Fruit fly (Drosophila melanogaster) whole organism, embryonic: ENCODE results near the gene Wdr59.

Experiments used
- B-H1 ChIP-seq: fragments of 200-800 bp; sonication (Bioruptor generic); IDR thresholded peaks from 3 replicates; pipeline ENCODE4 v1.3.6; 2022; ENCODE audit warnings: missing biosample characterization, missing genetic modification characterization
- CG10565 ChIP-seq: fragments of 200-800 bp; sonication (Bioruptor generic); optimal IDR thresholded peaks from 3 replicates; lab custom pipeline; 2016; ENCODE audit warnings: missing biosample characterization, mild to moderate bottlenecking, missing genetic modification characterization
- CG11398 ChIP-seq: fragments of 200-800 bp; sonication (Bioruptor generic); optimal IDR thresholded peaks from 2 replicates; lab custom pipeline; 2016; ENCODE audit warnings: missing biosample characterization, missing genetic modification characterization
- CG11504 ChIP-seq: fragments of 200-800 bp; sonication (Bioruptor generic); optimal IDR thresholded peaks from 3 replicates; lab custom pipeline; 2019; ENCODE audit warnings: missing biosample characterization, mild to moderate bottlenecking, missing genetic modification characterization, moderate library complexity
- CG11560 ChIP-seq: fragments of 200-800 bp; sonication (Bioruptor generic); IDR thresholded peaks from 3 replicates; pipeline ENCODE4 v1.3.6; 2022; ENCODE audit warnings: missing biosample characterization, missing genetic modification characterization
- CG11696 ChIP-seq: fragments of 200-800 bp; sonication (Bioruptor generic); IDR thresholded peaks from 2 replicates; pipeline ENCODE4 v1.3.6; 2022; ENCODE audit warnings: missing biosample characterization, missing genetic modification characterization
- CG12942 ChIP-seq: fragments of 200-800 bp; sonication (Bioruptor generic); optimal IDR thresholded peaks from 3 replicates; lab custom pipeline; 2016; ENCODE audit warnings: missing biosample characterization, missing genetic modification characterization
- CG13894 ChIP-seq: fragments of 200-800 bp; sonication (Bioruptor generic); optimal IDR thresholded peaks from 3 replicates; lab custom pipeline; 2018; ENCODE audit warnings: missing biosample characterization, mild to moderate bottlenecking, missing genetic modification characterization, moderate library complexity
- CG14050 ChIP-seq: fragments of 200-800 bp; sonication (Bioruptor generic); IDR thresholded peaks from 3 replicates; pipeline ENCODE4 v1.3.6; 2022; ENCODE audit warnings: missing biosample characterization, missing genetic modification characterization
- CG14710 ChIP-seq: fragments of 200-800 bp; sonication (Bioruptor generic); optimal IDR thresholded peaks from 3 replicates; lab custom pipeline; 2019; ENCODE audit warnings: missing biosample characterization, mild to moderate bottlenecking, missing genetic modification characterization, moderate library complexity
- CG1647 ChIP-seq: fragments of 200-800 bp; sonication (Bioruptor generic); optimal IDR thresholded peaks from 3 replicates; lab custom pipeline; 2016; ENCODE audit warnings: missing biosample characterization, missing genetic modification characterization
- CG16815 ChIP-seq: fragments of 200-800 bp; sonication (Bioruptor generic); optimal IDR thresholded peaks from 3 replicates; lab custom pipeline; 2017; ENCODE audit warnings: missing biosample characterization, mild to moderate bottlenecking, missing genetic modification characterization
- CG17802 ChIP-seq: fragments of 200-800 bp; sonication (Bioruptor generic); optimal IDR thresholded peaks from 2 replicates; lab custom pipeline; 2018; ENCODE audit warnings: missing biosample characterization, mild to moderate bottlenecking, missing genetic modification characterization, moderate library complexity
- CG2875 ChIP-seq: fragments of 200-800 bp; sonication (Bioruptor generic); optimal IDR thresholded peaks from 2 replicates; lab custom pipeline; 2017; ENCODE audit warnings: missing biosample characterization, mild to moderate bottlenecking, missing genetic modification characterization, missing genetic modification reagents
- CG31388 ChIP-seq: fragments of 200-800 bp; sonication (Bioruptor generic); optimal IDR thresholded peaks from 2 replicates; lab custom pipeline; 2016; ENCODE audit warnings: missing biosample characterization, missing genetic modification characterization
- CG32532 ChIP-seq: fragments of 200-800 bp; sonication (Bioruptor generic); IDR thresholded peaks from 2 replicates; pipeline ENCODE4 v1.3.6; 2022; ENCODE audit warnings: missing biosample characterization, missing genetic modification characterization
- CG3838 ChIP-seq: fragments of 200-800 bp; sonication (Bioruptor generic); optimal IDR thresholded peaks from 3 replicates; lab custom pipeline; 2016; ENCODE audit warnings: missing biosample characterization, missing genetic modification characterization
- CG43689 ChIP-seq: fragments of 200-800 bp; sonication (Bioruptor generic); IDR thresholded peaks from 2 replicates; pipeline ENCODE4 v1.3.6; 2022; ENCODE audit warnings: missing biosample characterization, missing genetic modification characterization
- CG4730 ChIP-seq: fragments of 200-800 bp; sonication (Bioruptor generic); IDR thresholded peaks from 2 replicates; pipeline ENCODE4 v1.3.6; 2022; ENCODE audit warnings: missing biosample characterization, missing genetic modification characterization
- CG5953 ChIP-seq: fragments of 200-800 bp; sonication (Bioruptor generic); IDR thresholded peaks from 2 replicates; pipeline ENCODE4 v1.3.6; 2022; ENCODE audit warnings: missing biosample characterization, missing genetic modification characterization
- CG6683 ChIP-seq: fragments of 200-800 bp; sonication (Bioruptor generic); optimal IDR thresholded peaks from 2 replicates; lab custom pipeline; 2017; ENCODE audit warnings: missing biosample characterization, mild to moderate bottlenecking, missing genetic modification characterization, missing genetic modification reagents
- CG6689 ChIP-seq: fragments of 200-800 bp; sonication (Bioruptor generic); IDR thresholded peaks from 2 replicates; pipeline ENCODE4 v1.3.6; 2022; ENCODE audit warnings: missing biosample characterization, missing genetic modification characterization
- CG8388 ChIP-seq: fragments of 200-800 bp; sonication (Bioruptor generic); optimal IDR thresholded peaks from 2 replicates; lab custom pipeline; 2019; ENCODE audit warnings: missing biosample characterization, mild to moderate bottlenecking, missing genetic modification characterization, moderate library complexity
- CG8478 ChIP-seq: fragments of >200 bp; optimal IDR thresholded peaks from 2 replicates; lab custom pipeline; 2018
- CG9817 ChIP-seq: fragments of 200-800 bp; sonication (Bioruptor generic); optimal IDR thresholded peaks from 2 replicates; lab custom pipeline; 2018; ENCODE audit warnings: missing biosample characterization, mild to moderate bottlenecking, missing genetic modification characterization, moderate library complexity
- Chrac-16 ChIP-seq: fragments of 200-800 bp; sonication (Bioruptor generic); optimal IDR thresholded peaks from 3 replicates; lab custom pipeline; 2016; ENCODE audit warnings: missing biosample characterization, missing genetic modification characterization
- CrebB ChIP-seq: fragments of 200-800 bp; sonication (Bioruptor generic); optimal IDR thresholded peaks from 3 replicates; lab custom pipeline; 2018; ENCODE audit warnings: missing biosample characterization, mild to moderate bottlenecking, missing genetic modification characterization
- Elba2 ChIP-seq: fragments of 200-800 bp; sonication (Bioruptor generic); optimal IDR thresholded peaks from 3 replicates; lab custom pipeline; 2016; ENCODE audit warnings: missing biosample characterization, missing genetic modification characterization
- Gug ChIP-seq: fragments of 200-800 bp; sonication (Bioruptor generic); IDR thresholded peaks from 4 replicates; pipeline ENCODE4 v1.3.6; 2022; ENCODE audit warnings: missing biosample characterization, missing genetic modification characterization
- Hmx ChIP-seq: fragments of 200-800 bp; sonication (Bioruptor generic); optimal IDR thresholded peaks from 2 replicates; lab custom pipeline; 2016; ENCODE audit warnings: missing biosample characterization, missing genetic modification characterization
- Hsf ChIP-seq: fragments of 200-800 bp; sonication (Bioruptor generic); optimal IDR thresholded peaks from 3 replicates; lab custom pipeline; 2016; ENCODE audit warnings: missing biosample characterization, missing genetic modification characterization
- Neu2 ChIP-seq: fragments of 200-800 bp; sonication (Bioruptor generic); optimal IDR thresholded peaks from 3 replicates; lab custom pipeline; 2016; ENCODE audit warnings: missing biosample characterization, missing genetic modification characterization, borderline replicate concordance
- Pdp1 ChIP-seq, 2 experiments: fragments of 200-800 bp; sonication (Bioruptor generic); optimal IDR thresholded peaks; 3 replicates each; lab custom pipeline; 2016; ENCODE audit warnings: missing biosample characterization in 2 of 2, missing genetic modification characterization in 2 of 2, mild to moderate bottlenecking in 1 of 2, moderate library complexity in 1 of 2
- btn ChIP-seq: fragments of 200-800 bp; sonication (Bioruptor generic); optimal IDR thresholded peaks from 2 replicates; lab custom pipeline; 2016; ENCODE audit warnings: missing biosample characterization, missing genetic modification characterization
- dmrt11E ChIP-seq: fragments of 200-800 bp; sonication (Bioruptor generic); optimal IDR thresholded peaks from 3 replicates; lab custom pipeline; 2018; ENCODE audit warnings: missing biosample characterization, mild to moderate bottlenecking, missing genetic modification characterization, moderate library complexity
- dysf ChIP-seq: fragments of 200-800 bp; sonication (Bioruptor generic); IDR thresholded peaks from 3 replicates; pipeline ENCODE4 v1.3.6; 2022; ENCODE audit warnings: missing biosample characterization, missing genetic modification characterization
- emc ChIP-seq: fragments of 200-800 bp; sonication (Bioruptor generic); optimal IDR thresholded peaks from 2 replicates; lab custom pipeline; 2016; ENCODE audit warnings: missing biosample characterization, missing genetic modification characterization
- grau ChIP-seq: fragments of 200-800 bp; optimal IDR thresholded peaks from 3 replicates; lab custom pipeline; 2019; ENCODE audit warnings: missing biosample characterization, mild to moderate bottlenecking, missing genetic modification characterization, moderate library complexity
- ken ChIP-seq: fragments of 200-800 bp; sonication (Bioruptor generic); IDR thresholded peaks from 3 replicates; pipeline ENCODE4 v1.3.6; 2022; ENCODE audit warnings: missing biosample characterization, missing genetic modification characterization
- knrl ChIP-seq: fragments of 200-800 bp; sonication (Bioruptor generic); IDR thresholded peaks from 3 replicates; pipeline ENCODE4 v1.3.6; 2022; ENCODE audit warnings: missing biosample characterization, missing genetic modification characterization; ENCODE audit not compliant: partially characterized antibody
- luna ChIP-seq: fragments of 200-800 bp; sonication (Bioruptor generic); optimal IDR thresholded peaks from 2 replicates; lab custom pipeline; 2016; ENCODE audit warnings: missing biosample characterization, missing genetic modification characterization
- nom ChIP-seq: fragments of 200-800 bp; sonication (Bioruptor generic); optimal IDR thresholded peaks from 2 replicates; lab custom pipeline; 2017; ENCODE audit warnings: missing biosample characterization, missing genetic modification characterization, mild to moderate bottlenecking, moderate library complexity, missing genetic modification reagents
- pb ChIP-seq: fragments of 200-800 bp; sonication (Bioruptor generic); optimal IDR thresholded peaks from 3 replicates; lab custom pipeline; 2016; ENCODE audit warnings: missing biosample characterization, missing genetic modification characterization
- pho ChIP-seq: fragments of 200-800 bp; sonication (Bioruptor generic); optimal IDR thresholded peaks from 2 replicates; lab custom pipeline; 2016; ENCODE audit warnings: missing biosample characterization, missing genetic modification characterization
- pnt ChIP-seq: fragments of 200-800 bp; sonication (Bioruptor generic); optimal IDR thresholded peaks from 3 replicates; lab custom pipeline; 2016; ENCODE audit warnings: missing biosample characterization, missing genetic modification characterization
- salm ChIP-seq: fragments of 200-800 bp; sonication (Bioruptor generic); optimal IDR thresholded peaks from 2 replicates; lab custom pipeline; 2018; ENCODE audit warnings: missing biosample characterization, mild to moderate bottlenecking, missing genetic modification characterization
- sc ChIP-seq, 3 experiments: fragments of >200 bp in 2 of 3; fragments of 200-800 bp in 1 of 3; sonication (Bioruptor generic) in 1 of 3; optimal IDR thresholded peaks; 2 replicates in 2 of 3; 3 replicates in 1 of 3; lab custom pipeline; 2017; ENCODE audit warnings: mild to moderate bottlenecking in 1 of 3, missing biosample characterization in 1 of 3, missing genetic modification characterization in 1 of 3, missing genetic modification reagents in 1 of 3
- schlank ChIP-seq: fragments of 200-800 bp; sonication (Bioruptor generic); optimal IDR thresholded peaks from 2 replicates; lab custom pipeline; 2018; ENCODE audit warnings: missing biosample characterization, mild to moderate bottlenecking, missing genetic modification characterization
- sima ChIP-seq: fragments of 200-800 bp; sonication (Bioruptor generic); optimal IDR thresholded peaks from 2 replicates; lab custom pipeline; 2016; ENCODE audit warnings: missing biosample characterization, missing genetic modification characterization
- trem ChIP-seq: fragments of 200-800 bp; optimal IDR thresholded peaks from 3 replicates; lab custom pipeline; 2019; ENCODE audit warnings: missing biosample characterization, mild to moderate bottlenecking, missing genetic modification characterization, moderate library complexity
- vfl ChIP-seq: fragments of 200-800 bp; sonication (Bioruptor generic); optimal IDR thresholded peaks from 2 replicates; lab custom pipeline; 2016; ENCODE audit warnings: missing biosample characterization, missing genetic modification characterization

Gene Wdr59

DNA sequence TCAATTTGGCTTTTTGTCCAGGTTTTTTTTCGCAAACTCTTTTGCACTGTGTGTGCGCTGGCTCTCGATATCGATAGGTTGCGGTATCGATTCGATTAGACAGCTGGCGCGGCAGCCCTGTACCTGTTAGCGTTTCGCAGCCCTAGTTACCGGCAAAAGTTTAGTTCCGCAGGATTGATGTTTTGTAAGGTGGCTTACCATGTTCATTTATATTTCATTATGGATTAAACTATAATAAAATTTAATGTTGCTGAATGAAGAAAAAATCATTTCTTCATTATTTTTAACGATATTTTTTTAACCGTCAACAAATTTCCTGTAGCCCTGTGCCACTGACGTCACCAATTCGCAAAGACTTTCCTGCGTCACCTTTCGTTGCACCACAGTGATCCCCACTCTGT, 15.3 kb downstream of the Wdr59 start, which contains the start of gene Reps (continued):
- TF ChIP-seq CG31388 (peak; percentile 97), CG12942 (GFP tag; lab: Kevin White, UChicago) (peak; percentile 99), vfl (GFP tag; lab: Kevin White, UChicago) (peak; percentile 97), Gug (GFP tag; lab: Robert Waterston, UW) (peak; percentile 99), pb (GFP tag; lab: Kevin White, UChicago) (peak; percentile 90), CG13894 (tag; lab: Kevin White, UChicago) (peak; percentile 97), CG5953 (GFP tag; lab: Robert Waterston, UW) (peak; percentile 97), CG8478 (no peak), Neu2 (GFP tag; lab: Kevin White, UChicago) (peak; percentile 89), CG10565 (GFP tag; lab: Kevin White, UChicago) (peak; percentile 95), CG14710 (tag; lab: Kevin White, UChicago) (peak; percentile 98), pnt (GFP tag; lab: Kevin White, UChicago) (peak; percentile 98), grau (tag; lab: Kevin White, UChicago) (peak; percentile 97), nom (GFP tag; lab: Kevin White, UChicago) (peak; percentile 95), CG32532 (GFP tag; lab: Robert Waterston, UW) (peak; percentile 99), CG17802 (tag; lab: Kevin White, UChicago) (peak; percentile 91), CG6689 (peak; percentile 100), CrebB (tag; lab: Kevin White, UChicago) (peak; percentile 96), Hsf (GFP tag; lab: Kevin White, UChicago) (peak; percentile 99), CG4730 (GFP tag; lab: Robert Waterston, UW) (peak; percentile 98), trem (tag; lab: Kevin White, UChicago) (peak; percentile 97), CG14050 (GFP tag; lab: Robert Waterston, UW) (peak; percentile 99), sima (peak; percentile 91), CG11504 (tag; lab: Kevin White, UChicago) (peak; percentile 97), luna (GFP tag; lab: Kevin White, UChicago) (peak; percentile 96), CG9817 (tag; lab: Kevin White, UChicago) (peak; percentile 98), salm (peak; percentile 93), pho (GFP tag; lab: Kevin White, UChicago) (peak; percentile 98), sc (optimal IDR thresholded peaks at IDR 0.05; lab: Kevin White, UChicago) (no peak), sc (GFP tag; optimal IDR thresholded peaks at IDR 0.05; lab: Kevin White, UChicago) (peak; percentile 99), Elba2 (GFP tag; lab: Kevin White, UChicago) (peak; percentile 98), CG11696 (GFP tag; lab: Robert Waterston, UW) (peak; percentile 94), B-H1 (GFP tag; lab: Robert Waterston, UW) (peak; percentile 99), CG11398 (GFP tag; lab: Kevin White, UChicago) (peak; percentile 93), CG3838 (GFP tag; lab: Kevin White, UChicago) (peak; percentile 97), schlank (tag; lab: Kevin White, UChicago) (peak; percentile 93), CG43689 (GFP tag; lab: Robert Waterston, UW) (peak; percentile 97), ken (peak; percentile 99), dmrt11E (tag; lab: Kevin White, UChicago) (peak; percentile 99), knrl (GFP tag; lab: Robert Waterston, UW) (peak; percentile 77), CG1647 (GFP tag; lab: Kevin White, UChicago) (peak; percentile 98), CG6683 (GFP tag; lab: Kevin White, UChicago) (peak; percentile 95), CG11560 (tag; lab: Robert Waterston, UW) (peak; percentile 94), Pdp1 (GFP tag; optimal IDR thresholded peaks at IDR 0.05; lab: Kevin White, UChicago) (peak; percentile 98 to 99), CG16815 (GFP tag; lab: Kevin White, UChicago) (peak; percentile 99), btn (GFP tag; lab: Kevin White, UChicago) (peak; percentile 94), Hmx (GFP tag; lab: Kevin White, UChicago) (peak; percentile 96), CG2875 (peak; percentile 97), emc (GFP tag; lab: Kevin White, UChicago) (peak; percentile 93), dysf (GFP tag; lab: Robert Waterston, UW) (peak; percentile 99), Chrac-16 (GFP tag; lab: Kevin White, UChicago) (peak; percentile 99), CG8388 (GFP tag; lab: Kevin White, UChicago) (peak; percentile 98)
